Worm (Caenorhabditis elegans): ENCODE data around the gene ZK616.65.

Gene ZK616.65

DNA sequence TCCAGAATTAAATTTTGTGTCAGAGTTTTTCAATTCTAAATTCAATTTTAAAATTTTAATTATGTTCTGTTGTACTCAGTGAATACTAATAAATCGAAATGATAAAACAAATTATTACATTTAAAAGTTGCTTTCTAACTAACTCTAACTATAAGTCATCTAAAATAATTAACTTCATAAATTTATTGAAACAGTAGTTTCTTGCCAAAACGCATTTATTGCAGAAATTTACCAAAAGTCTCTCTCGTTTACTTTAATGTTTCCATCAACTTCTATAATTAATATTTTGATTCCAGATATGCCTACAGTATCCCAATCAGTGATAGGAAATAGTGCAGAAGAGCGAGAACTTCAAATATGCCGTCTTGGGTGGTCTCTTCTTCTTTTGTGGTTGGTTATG, 10.4 kb downstream of the ZK616.65 start, which contains the start of gene ZK616.1:
Gene ZK616.1 (plus strand): TSS at position 301 of the 400 bp plus-strand sequence.
- no peak for TF ChIP-seq K09A11.1 (tag; optimal IDR thresholded peaks at IDR 0.05; ENCODE audit: insufficient read depth)
- TF ChIP-seq elt-4 (tag; optimal IDR thresholded peaks at IDR 0.05), result no peak
- TF ChIP-seq fax-1 (tag; optimal IDR thresholded peaks at IDR 0.05), result no peak
- TF ChIP-seq ceh-2 (tag; optimal IDR thresholded peaks at IDR 0.05), result no peak
- TF ChIP-seq ama-1 (optimal IDR thresholded peaks at IDR 0.05), result no peak
- no peak for TF ChIP-seq hlh-30 (tag; optimal IDR thresholded peaks at IDR 0.05; ENCODE audit: insufficient read depth)
- TF ChIP-seq syd-9 (tag; optimal IDR thresholded peaks at IDR 0.05), result no peak
- no peak for TF ChIP-seq pha-4 (tag; optimal IDR thresholded peaks at IDR 0.05)

DNA sequence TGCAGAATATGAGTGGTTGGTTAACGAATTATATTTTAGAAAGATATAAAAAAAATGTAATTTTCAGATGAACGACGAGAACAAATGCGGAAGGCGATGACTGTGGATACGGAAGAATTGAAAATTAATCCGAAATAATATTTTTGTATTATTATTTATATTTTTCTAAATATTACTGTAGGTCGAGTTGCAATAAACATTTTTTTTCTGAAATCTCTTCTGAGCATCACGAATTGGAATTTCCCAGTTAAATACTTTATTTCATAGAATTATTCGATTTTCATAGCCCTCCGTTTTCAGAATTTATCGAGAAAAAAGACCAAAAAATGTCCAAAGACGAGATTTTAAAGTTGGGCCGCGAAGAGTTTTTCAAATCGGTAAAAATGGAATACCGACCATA, 13.5 kb downstream of the ZK616.65 start, which contains the start of gene ZK616.2:
Gene ZK616.2 (plus strand): TSS at position 301 of the 400 bp plus-strand sequence.
- TF ChIP-seq ceh-24 (tag; optimal IDR thresholded peaks at IDR 0.05) (no peak), zip-5 (tag; optimal IDR thresholded peaks at IDR 0.05) (no peak), ets-4 (tag; optimal IDR thresholded peaks at IDR 0.05) (no peak), ceh-30 (tag; optimal IDR thresholded peaks at IDR 0.05) (no peak), sox-4 (tag; optimal IDR thresholded peaks at IDR 0.05) (no peak), fax-1 (tag; optimal IDR thresholded peaks at IDR 0.05) (no peak), pha-4 (tag; optimal IDR thresholded peaks at IDR 0.05) (no peak), unc-42 (tag; optimal IDR thresholded peaks at IDR 0.05) (no peak), hlh-30 (tag; optimal IDR thresholded peaks at IDR 0.05; ENCODE audit: insufficient read depth) (no peak), hlh-6 (tag; optimal IDR thresholded peaks at IDR 0.05) (no peak), ceh-48 (tag; optimal IDR thresholded peaks at IDR 0.05) (no peak), nhr-11 (tag; optimal IDR thresholded peaks at IDR 0.05) (no peak), elt-2 (tag; optimal IDR thresholded peaks at IDR 0.05) (no peak), tbx-2 (tag; optimal IDR thresholded peaks at IDR 0.05) (no peak)

DNA sequence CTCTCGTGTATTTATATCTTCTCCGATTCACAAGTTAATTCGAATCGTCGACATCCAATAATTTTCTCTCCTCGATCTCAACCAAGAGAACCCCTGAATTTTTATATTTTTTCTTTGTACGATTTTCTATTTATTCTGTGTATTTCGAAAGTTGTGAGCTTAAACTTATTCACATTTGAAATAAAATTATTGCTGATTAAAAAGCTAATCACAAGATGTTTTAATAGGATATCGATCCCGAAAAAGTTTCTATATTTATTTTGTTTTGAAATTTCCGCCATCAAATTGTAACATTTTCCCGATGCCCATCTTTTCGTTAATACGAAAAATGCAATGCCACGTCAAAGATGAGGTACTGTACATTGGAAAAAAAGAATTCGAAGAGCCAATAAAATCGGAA, 14.3 kb downstream of the ZK616.65 start, which contains the start of gene ZK616.3:
Gene ZK616.3 (plus strand): TSS at position 301 of the 400 bp plus-strand sequence.
- no peak for TF ChIP-seq ceh-24 (tag; optimal IDR thresholded peaks at IDR 0.05)
- no peak for TF ChIP-seq ceh-34 (tag; optimal IDR thresholded peaks at IDR 0.05)
- TF ChIP-seq lim-6 (tag; optimal IDR thresholded peaks at IDR 0.05), result no peak
- TF ChIP-seq unc-3 (GFP tag; conservative IDR thresholded peaks at IDR 0.05), result no peak
- TF ChIP-seq unc-3 (tag; optimal IDR thresholded peaks at IDR 0.05), result no peak

ce11 chrIV:5394687-5395086, 16.3 kb downstream of the ZK616.65 start, which contains the start of the genes perm-3 and swsn-6:
TSS of gene perm-3 (minus strand) at chrIV:5394804.
TSS of gene swsn-6 (plus strand) at chrIV:5395033.
- no peak for TF ChIP-seq dmd-4 (tag; optimal IDR thresholded peaks at IDR 0.05; ENCODE audit: borderline replicate concordance)
- peak; percentile 22 for TF ChIP-seq ceh-30 (tag; optimal IDR thresholded peaks at IDR 0.05)
- peak; percentile 91 for TF ChIP-seq ceh-48 (tag; optimal IDR thresholded peaks at IDR 0.05)
- peak; percentile 46 for TF ChIP-seq unc-42 (tag; optimal IDR thresholded peaks at IDR 0.05)
- peak; percentile 35 for TF ChIP-seq nfya-1 (tag; optimal IDR thresholded peaks at IDR 0.05)
- peak; percentile 19 for TF ChIP-seq ceh-18 (tag; optimal IDR thresholded peaks at IDR 0.05)
- peak; percentile 19 for TF ChIP-seq ceh-14 (tag; optimal IDR thresholded peaks at IDR 0.05)
- TF ChIP-seq fax-1 (tag; optimal IDR thresholded peaks at IDR 0.05), result no peak
- peak; percentile 30 for TF ChIP-seq ceh-31 (tag; optimal IDR thresholded peaks at IDR 0.05)
- TF ChIP-seq ztf-16 (tag; optimal IDR thresholded peaks at IDR 0.05), result no peak
- peak; percentile 41 for TF ChIP-seq ceh-34 (tag; optimal IDR thresholded peaks at IDR 0.05)
- TF ChIP-seq tbx-2 (tag; optimal IDR thresholded peaks at IDR 0.05), result peak; percentile 30
- TF ChIP-seq unc-86 (tag; optimal IDR thresholded peaks at IDR 0.05), result peak; percentile 9
- no peak for TF ChIP-seq eyg-1 (tag; optimal IDR thresholded peaks at IDR 0.05)
- TF ChIP-seq K09A11.1 (tag; optimal IDR thresholded peaks at IDR 0.05; ENCODE audit: insufficient read depth), result peak; percentile 41
- no peak for TF ChIP-seq pax-1 (tag; optimal IDR thresholded peaks at IDR 0.05)
- TF ChIP-seq elt-2 (tag; optimal IDR thresholded peaks at IDR 0.05), result peak; percentile 41

DNA sequence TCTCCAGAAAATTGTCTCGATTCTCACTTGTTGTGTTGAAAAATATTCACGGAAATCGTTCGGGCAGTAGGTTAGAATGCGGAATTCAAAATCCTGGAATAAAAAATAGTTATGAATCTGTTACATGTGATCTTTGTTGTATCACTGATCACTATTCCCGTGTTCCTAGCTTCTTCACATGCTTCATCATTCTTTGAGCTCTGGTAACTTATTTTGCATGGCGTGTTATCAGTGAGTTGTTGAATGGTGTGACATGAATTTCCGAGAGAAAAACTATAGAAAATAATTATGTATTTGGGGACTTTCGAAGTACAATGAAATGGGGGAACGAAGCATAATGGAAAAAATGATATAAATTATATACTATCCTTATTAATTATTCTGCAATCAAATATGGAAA, 17.5 kb downstream of the ZK616.65 start:
- TF ChIP-seq ceh-34 (tag; optimal IDR thresholded peaks at IDR 0.05) (no peak), pros-1 (tag; optimal IDR thresholded peaks at IDR 0.05) (no peak)
